Worm (Caenorhabditis elegans): ENCODE measurements around the gene dhs-27.

DNA sequence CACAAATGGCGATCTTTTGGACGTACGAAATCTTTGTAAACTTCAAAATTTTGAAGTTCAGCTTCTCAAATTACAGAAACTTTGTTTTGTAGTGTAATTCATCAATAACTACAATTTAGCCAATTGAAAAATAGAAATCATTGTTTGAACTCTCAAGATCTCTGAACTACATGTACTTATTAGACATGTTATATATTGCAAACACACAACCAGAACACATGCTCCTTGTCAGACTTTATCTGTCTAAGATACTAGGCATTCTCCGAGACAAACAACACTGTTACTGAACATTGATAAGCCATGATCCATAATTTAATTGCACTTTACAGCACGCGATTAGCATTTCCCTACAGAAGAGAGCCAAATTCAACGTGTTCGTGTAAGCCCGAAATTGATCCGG, 10.0 kb upstream of the dhs-27 start, which contains the start of gene ZK813.6:
- TF ChIP-seq pax-1 (tag; optimal IDR thresholded peaks at IDR 0.05) (no peak), ets-4 (tag; optimal IDR thresholded peaks at IDR 0.05) (no peak), C38D4.7 (GFP tag; optimal IDR thresholded peaks at IDR 0.05) (no peak), sdc-2 (tag; optimal IDR thresholded peaks at IDR 0.05) (no peak), sox-4 (tag; optimal IDR thresholded peaks at IDR 0.05) (no peak), unc-86 (tag; optimal IDR thresholded peaks at IDR 0.05) (no peak), ceh-30 (tag; optimal IDR thresholded peaks at IDR 0.05) (no peak), nhr-11 (tag; optimal IDR thresholded peaks at IDR 0.05) (no peak), unc-55 (GFP tag; optimal IDR thresholded peaks at IDR 0.05) (no peak), nhr-232 (tag; optimal IDR thresholded peaks at IDR 0.05) (no peak), tbx-2 (tag; optimal IDR thresholded peaks at IDR 0.05) (no peak), mec-3 (tag; optimal IDR thresholded peaks at IDR 0.05; ENCODE audit: borderline replicate concordance) (no peak), che-1 (tag; optimal IDR thresholded peaks at IDR 0.05) (no peak), ref-2 (tag; optimal IDR thresholded peaks at IDR 0.05) (no peak)

Data from whole organism, late embryonic.